Worm (Caenorhabditis elegans) whole organism, young adult: ENCODE results near the gene F45E4.6.

Experiments used
- B0261.1 ChIP-seq: sonication (generic microtip); optimal IDR thresholded peaks from 2 replicates; lab custom pipeline; 2016; ENCODE audit warnings: mild to moderate bottlenecking, missing genetic modification characterization, moderate library complexity, missing compliant biosample characterization
- dpff-1 ChIP-seq: sonication (generic microtip); optimal IDR thresholded peaks from 2 replicates; lab custom pipeline; 2017; ENCODE audit warnings: mild to moderate bottlenecking, missing genetic modification characterization, missing compliant biosample characterization
- dpl-1 ChIP-seq: fragments of 150-350 bp; optimal IDR thresholded peaks from 2 replicates; lab custom pipeline; 2014; ENCODE audit warnings: missing biosample characterization, missing genetic modification reagents, missing genetic modification characterization
- mxl-1 ChIP-seq: sonication (generic microtip); optimal IDR thresholded peaks from 2 replicates; lab custom pipeline; 2016; ENCODE audit warnings: missing genetic modification characterization, missing compliant biosample characterization
- nfya-1 ChIP-seq: sonication (generic microtip); optimal IDR thresholded peaks from 2 replicates; lab custom pipeline; 2017; ENCODE audit warnings: antibody characterized with exemption, missing compliant biosample characterization, missing genetic modification characterization, borderline replicate concordance; ENCODE audit not compliant: insufficient read depth
- rpc-1 ChIP-seq, 2 experiments: fragments of 150-350 bp in 1 of 2; sonication (generic microtip) in 1 of 2; optimal IDR thresholded peaks; 2 replicates each; lab custom pipeline; 2014 to 2018; ENCODE audit warnings: missing biosample characterization in 1 of 2, missing genetic modification characterization in 1 of 2, missing genetic modification reagents in 1 of 2, missing genotype in 1 of 2
- snpc-4 ChIP-seq, 5 experiments: fragments of 150-350 bp in 1 of 5; sonication (generic microtip) in 4 of 5; optimal IDR thresholded peaks; 2 replicates each; lab custom pipeline; 2014 to 2018; ENCODE audit warnings: missing genetic modification characterization in 5 of 5, missing biosample characterization in 3 of 5, antibody characterized with exemption in 2 of 5, mild to moderate bottlenecking in 2 of 5, missing compliant biosample characterization in 2 of 5, missing genotype in 2 of 5, moderate library complexity in 2 of 5, missing genetic modification reagents in 1 of 5

- no peak for TF ChIP-seq mxl-1
- TF ChIP-seq B0261.1 (tag; lab: Kevin White, UChicago): no peak
- no peak for TF ChIP-seq rpc-1 (optimal IDR thresholded peaks at IDR 0.05; lab: Kevin White, UChicago)
- no peak for TF ChIP-seq rpc-1 (tag; optimal IDR thresholded peaks at IDR 0.05; lab: Kevin White, UChicago)
- no peak for TF ChIP-seq nfya-1 (tag; lab: Kevin White, UChicago)
- no peak for TF ChIP-seq dpl-1
- TF ChIP-seq snpc-4 (GFP tag; optimal IDR thresholded peaks at IDR 0.05; lab: Kevin White, UChicago): no peak
- no peak for TF ChIP-seq snpc-4 (tag; optimal IDR thresholded peaks at IDR 0.05; lab: Kevin White, UChicago)
- TF ChIP-seq dpff-1: no peak
Observed at ce11 chrIV:7679120-7679519, 46.8 kb upstream of the F45E4.6 start.
